Worm (Caenorhabditis elegans): ENCODE measurements around the gene C50F4.4.

C50F4.4 gene

DNA sequence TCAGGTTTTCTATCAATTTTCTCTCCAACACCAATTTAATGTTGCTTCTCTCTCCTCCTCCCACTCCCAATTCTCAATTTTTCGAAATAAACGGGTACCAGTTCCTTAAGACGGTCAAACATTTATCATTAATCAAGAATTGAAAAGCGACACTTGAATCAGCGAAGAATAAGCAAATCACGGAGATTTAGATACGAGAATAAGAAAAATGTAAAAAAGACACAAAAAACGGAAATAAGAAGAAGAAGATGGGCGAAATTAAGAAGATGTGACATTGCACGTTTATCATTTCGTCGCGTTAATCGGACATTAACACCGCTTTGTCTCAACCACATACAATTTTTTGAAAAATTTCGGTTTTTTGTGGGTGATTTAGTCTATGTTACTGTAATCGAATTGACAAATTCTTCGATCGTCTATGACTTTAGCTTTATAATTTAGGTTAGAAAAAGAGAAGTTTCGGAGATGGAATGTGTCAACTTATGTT, 32.1 kb upstream of the C50F4.4 start, which contains the start of gene haao-1:
Gene haao-1 (plus strand): TSS at position 437 of the 487 bp plus-strand sequence.
- TF ChIP-seq die-1 (tag; optimal IDR thresholded peaks at IDR 0.05) (no peak), rec-8 (tag; optimal IDR thresholded peaks at IDR 0.05) (no peak), aptf-3 (GFP tag; IDR thresholded peaks at IDR 0.05) (no peak), him-1 (tag; optimal IDR thresholded peaks at IDR 0.05) (no peak), ztf-3 (GFP tag; optimal IDR thresholded peaks at IDR 0.05) (no peak), hlh-12 (tag; optimal IDR thresholded peaks at IDR 0.05) (no peak), unc-130 (GFP tag; optimal IDR thresholded peaks at IDR 0.05) (no peak), snpc-4 (GFP tag; optimal IDR thresholded peaks at IDR 0.05) (no peak), snpc-4 (tag; optimal IDR thresholded peaks at IDR 0.05) (no peak), mcd-1 (GFP tag; IDR thresholded peaks at IDR 0.05) (no peak), F22D6.2 (tag; optimal IDR thresholded peaks at IDR 0.05) (no peak), T07F8.4 (tag; optimal IDR thresholded peaks at IDR 0.05) (no peak), nhr-90 (tag; optimal IDR thresholded peaks at IDR 0.05) (no peak), egl-18 (GFP tag; IDR thresholded peaks at IDR 0.05) (no peak), F23B12.7 (tag; optimal IDR thresholded peaks at IDR 0.05; ENCODE audit: insufficient read depth) (no peak), T26A5.8 (tag; optimal IDR thresholded peaks at IDR 0.05) (no peak), hsf-1 (GFP tag; IDR thresholded peaks at IDR 0.05) (no peak), lir-1 (GFP tag; conservative IDR thresholded peaks at IDR 0.05) (no peak), nhr-80 (tag; optimal IDR thresholded peaks at IDR 0.05) (no peak), chd-7 (tag; optimal IDR thresholded peaks at IDR 0.05) (no peak)

DNA sequence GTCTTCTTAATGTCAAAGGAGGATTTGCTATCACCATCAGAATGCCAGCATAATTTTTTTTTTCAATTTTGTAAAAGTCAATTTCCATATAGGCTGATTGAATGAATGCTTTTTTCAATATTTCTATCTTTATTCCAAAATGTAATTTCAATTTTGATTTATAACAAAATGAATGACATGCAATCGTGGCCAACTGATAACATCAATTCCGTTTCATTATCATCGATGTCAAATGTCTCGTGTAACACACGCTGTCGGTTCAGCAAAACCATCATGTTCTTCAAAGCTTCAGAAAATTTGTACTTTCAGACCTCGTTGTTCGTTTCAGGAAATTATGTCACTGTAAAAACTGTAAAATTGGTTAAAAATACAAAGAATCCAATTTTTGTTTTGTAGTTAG, 29.6 kb upstream of the C50F4.4 start:
- TF ChIP-seq pbrm-1 (GFP tag; IDR thresholded peaks at IDR 0.05) (no peak), let-607 (tag; optimal IDR thresholded peaks at IDR 0.05) (peak; percentile 40 to 83), nhr-80 (tag; optimal IDR thresholded peaks at IDR 0.05) (peak; percentile 73)

DNA sequence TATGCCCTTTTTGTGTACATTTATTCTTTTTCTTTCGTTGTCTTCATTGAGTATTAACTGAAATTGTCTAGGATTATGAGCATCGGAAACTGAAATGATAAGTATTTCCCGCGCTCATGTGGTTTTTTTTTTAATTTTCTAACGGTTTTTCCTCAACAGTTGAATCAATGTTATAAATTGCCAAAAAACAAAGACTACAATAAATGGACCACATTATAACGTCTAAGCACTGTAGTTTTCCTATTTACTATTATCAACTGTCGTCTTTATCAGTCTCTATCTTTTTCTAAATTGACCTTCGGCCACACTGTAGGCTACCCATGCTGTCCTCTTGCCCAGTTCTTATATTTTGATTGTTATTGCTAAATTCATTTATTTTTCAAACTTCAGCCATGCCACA, 28.8 kb upstream of the C50F4.4 start, which contains the start of gene acs-14:
Gene acs-14 (plus strand): TSS at position 391 of the 400 bp plus-strand sequence.
- TF ChIP-seq nhr-80 (tag; optimal IDR thresholded peaks at IDR 0.05) = peak; percentile 14
- TF ChIP-seq lsy-27 (tag; optimal IDR thresholded peaks at IDR 0.05; ENCODE audit: borderline replicate concordance, insufficient read depth) = no peak

DNA sequence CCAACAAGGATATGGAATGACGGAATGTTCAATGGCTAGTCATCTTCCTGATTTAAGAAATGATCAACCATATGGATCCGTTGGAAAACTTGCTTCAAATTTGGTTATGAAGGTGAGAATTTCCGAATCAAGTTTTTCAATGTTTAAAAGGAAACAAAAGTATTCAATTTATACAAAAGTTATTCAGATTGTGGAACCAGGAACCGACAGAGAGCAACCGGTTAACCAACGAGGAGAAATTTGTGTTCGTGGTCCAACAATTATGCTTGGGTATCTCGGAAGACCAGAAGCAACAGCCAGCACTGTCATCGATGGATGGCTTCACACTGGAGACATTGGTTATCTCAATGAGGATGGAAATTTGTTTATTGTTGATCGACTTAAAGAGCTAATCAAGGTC, 27.0 kb upstream of the C50F4.4 start:
- no peak for TF ChIP-seq let-526 (GFP tag; IDR thresholded peaks at IDR 0.05)
- no peak for TF ChIP-seq rcor-1 (GFP tag; IDR thresholded peaks at IDR 0.05)
- no peak for TF ChIP-seq egl-44 (GFP tag; IDR thresholded peaks at IDR 0.05)
- no peak for TF ChIP-seq nhr-90 (tag; optimal IDR thresholded peaks at IDR 0.05)
- TF ChIP-seq nhr-80 (tag; optimal IDR thresholded peaks at IDR 0.05) = no peak
- no peak for TF ChIP-seq T26A5.8 (tag; optimal IDR thresholded peaks at IDR 0.05)

DNA sequence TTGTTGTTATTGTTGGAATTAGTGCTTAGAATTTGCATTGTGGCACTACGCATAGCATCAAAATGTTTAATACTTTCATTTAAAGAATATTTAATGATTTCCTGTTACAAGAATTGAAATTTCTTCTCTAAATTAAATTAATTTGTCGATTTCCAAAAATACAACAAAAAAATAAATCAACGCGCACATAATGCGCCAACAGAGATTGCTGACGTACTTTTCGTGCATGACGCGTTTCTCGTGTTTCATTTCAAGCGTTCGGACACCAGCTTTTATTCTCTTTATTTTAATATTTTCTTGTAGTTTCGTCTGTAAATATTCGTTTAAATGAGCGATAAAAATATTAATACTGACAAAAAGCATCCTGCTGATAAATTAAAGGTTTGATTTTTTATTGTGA, 23.0 kb upstream of the C50F4.4 start, which contains the start of gene eif-2Bdelta:
Gene eif-2Bdelta (plus strand): TSS at position 235 of the 400 bp plus-strand sequence.
- TF ChIP-seq hmg-20 (GFP tag; IDR thresholded peaks at IDR 0.05) = no peak
- TF ChIP-seq B0019.2 (GFP tag; conservative IDR thresholded peaks at IDR 0.05) = no peak
- TF ChIP-seq dox-1 (GFP tag; IDR thresholded peaks at IDR 0.05) = peak; percentile 49; the same call in 1 of the 2 replicates
- TF ChIP-seq madf-6 (GFP tag; IDR thresholded peaks at IDR 0.05) = peak; percentile 48; the same call in 1 of the 2 replicates
- TF ChIP-seq ekl-4 (GFP tag; IDR thresholded peaks at IDR 0.05) = no peak
- peak; percentile 93 for TF ChIP-seq ztf-18 (tag; optimal IDR thresholded peaks at IDR 0.05)
- no peak for TF ChIP-seq ceh-79 (tag; optimal IDR thresholded peaks at IDR 0.05)
- TF ChIP-seq nhr-90 (tag; optimal IDR thresholded peaks at IDR 0.05) = no peak
- TF ChIP-seq F52B5.7 (tag; optimal IDR thresholded peaks at IDR 0.05) = no peak
- TF ChIP-seq dpff-1 (tag; optimal IDR thresholded peaks at IDR 0.05) = no peak
- no peak for TF ChIP-seq attf-3 (GFP tag; conservative IDR thresholded peaks at IDR 0.05)
- peak; percentile 60 for TF ChIP-seq mcd-1 (GFP tag; IDR thresholded peaks at IDR 0.05)
- TF ChIP-seq F37B4.10 (GFP tag; IDR thresholded peaks at IDR 0.05) = no peak
- TF ChIP-seq hrde-1 (tag; optimal IDR thresholded peaks at IDR 0.05; ENCODE audit: borderline replicate concordance) = no peak
- no peak for TF ChIP-seq hlh-26 (GFP tag; conservative IDR thresholded peaks at IDR 0.05)
- TF ChIP-seq snpc-4 (GFP tag; optimal IDR thresholded peaks at IDR 0.05) = peak; percentile 15
- peak in 3 of 4 experiments; percentile 42 to 49 (median 48) for TF ChIP-seq snpc-4 (tag; optimal IDR thresholded peaks at IDR 0.05)
- TF ChIP-seq sdz-38 (tag; optimal IDR thresholded peaks at IDR 0.05) = no peak
- TF ChIP-seq B0336.3 (GFP tag; IDR thresholded peaks at IDR 0.05) = no peak
- TF ChIP-seq B0035.1 (tag; optimal IDR thresholded peaks at IDR 0.05) = no peak
